Worm (Caenorhabditis elegans): Measurements from ENCODE around the gene srv-27.

DNA sequence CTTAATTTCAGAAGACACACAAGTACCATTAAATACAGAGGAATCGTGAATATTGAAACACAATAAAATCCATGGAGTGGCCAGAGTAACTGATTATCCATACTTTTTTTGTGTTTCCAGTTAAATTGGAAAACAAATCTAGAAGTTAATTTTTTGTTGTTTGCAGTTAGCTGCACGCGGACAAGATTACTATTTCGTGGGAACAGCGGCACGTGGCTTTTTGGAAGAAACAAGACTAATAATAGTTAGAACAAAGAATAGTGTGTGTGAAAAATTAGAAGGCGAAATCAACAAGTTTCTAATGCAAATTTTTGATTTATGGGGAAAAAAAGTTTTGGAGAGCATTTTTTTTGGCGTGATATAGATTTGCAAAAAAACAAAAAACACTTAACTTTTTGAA, 31.7 kb downstream of the srv-27 start, which contains the start of gene srv-29:
- no peak for TF ChIP-seq W03F9.2 (tag; optimal IDR thresholded peaks at IDR 0.05)
- no peak for TF ChIP-seq him-1 (tag; optimal IDR thresholded peaks at IDR 0.05)
